Fruit fly (Drosophila melanogaster) whole organism, embryonic: Measurements from ENCODE around the gene Awh.

Experiments used
- ATbp ChIP-seq: fragments of 200-800 bp; sonication (Bioruptor generic); optimal IDR thresholded peaks from 2 replicates; lab custom pipeline; 2017; ENCODE audit warnings: missing biosample characterization, mild to moderate bottlenecking, missing genetic modification characterization, missing genetic modification reagents
- Atf-2 ChIP-seq: fragments of 200-800 bp; sonication (Bioruptor generic); optimal IDR thresholded peaks from 2 replicates; lab custom pipeline; 2016; ENCODE audit warnings: missing biosample characterization, missing genetic modification characterization
- CG10209 ChIP-seq: fragments of 200-800 bp; sonication (Bioruptor generic); optimal IDR thresholded peaks from 3 replicates; lab custom pipeline; 2017; ENCODE audit warnings: missing biosample characterization, mild to moderate bottlenecking, missing genetic modification characterization, missing genetic modification reagents
- CG10267 ChIP-seq: fragments of 200-800 bp; sonication (Bioruptor generic); optimal IDR thresholded peaks from 2 replicates; lab custom pipeline; 2018; ENCODE audit warnings: missing biosample characterization, mild to moderate bottlenecking, missing genetic modification characterization, moderate library complexity
- CG10431 ChIP-seq: fragments of 200-800 bp; sonication (Bioruptor generic); optimal IDR thresholded peaks from 3 replicates; lab custom pipeline; 2018; ENCODE audit warnings: missing biosample characterization, mild to moderate bottlenecking, missing genetic modification characterization
- CG11093 ChIP-seq: fragments of 200-800 bp; sonication (Bioruptor generic); IDR thresholded peaks from 3 replicates; pipeline ENCODE4 v1.3.6; 2022; ENCODE audit warnings: missing biosample characterization, missing genetic modification characterization
- CG11456 ChIP-seq: fragments of 200-800 bp; sonication (Bioruptor generic); IDR thresholded peaks from 3 replicates; pipeline ENCODE4 v1.3.6; 2022; ENCODE audit warnings: missing biosample characterization, missing genetic modification characterization
- CG12155 ChIP-seq: fragments of 200-800 bp; sonication (Bioruptor generic); optimal IDR thresholded peaks from 3 replicates; lab custom pipeline; 2016; ENCODE audit warnings: missing biosample characterization, missing genetic modification characterization
- CG13624 ChIP-seq: fragments of 200-800 bp; sonication (Bioruptor generic); optimal IDR thresholded peaks from 2 replicates; lab custom pipeline; 2016; ENCODE audit warnings: missing biosample characterization, missing genetic modification characterization
- CG14014 ChIP-seq: fragments of 200-800 bp; sonication (Bioruptor generic); IDR thresholded peaks from 2 replicates; pipeline ENCODE4 v1.3.6; 2022; ENCODE audit warnings: missing biosample characterization, missing genetic modification characterization
- CG15479 ChIP-seq: fragments of 200-800 bp; sonication (Bioruptor generic); optimal IDR thresholded peaks from 3 replicates; lab custom pipeline; 2019; ENCODE audit warnings: missing biosample characterization, mild to moderate bottlenecking, missing genetic modification characterization, moderate library complexity
- CG15696 ChIP-seq: fragments of 200-800 bp; sonication (Bioruptor generic); optimal IDR thresholded peaks from 2 replicates; lab custom pipeline; 2019; ENCODE audit warnings: missing biosample characterization, mild to moderate bottlenecking, missing genetic modification characterization, moderate library complexity
- CG17385 ChIP-seq: fragments of 200-800 bp; sonication (Bioruptor generic); optimal IDR thresholded peaks from 3 replicates; lab custom pipeline; 2018; ENCODE audit warnings: missing biosample characterization, mild to moderate bottlenecking, missing genetic modification characterization
- CG18619 ChIP-seq: fragments of 200-800 bp; sonication (Bioruptor generic); optimal IDR thresholded peaks from 3 replicates; lab custom pipeline; 2017; ENCODE audit warnings: missing biosample characterization, mild to moderate bottlenecking, missing genetic modification characterization
- CG30403 ChIP-seq: fragments of 200-800 bp; sonication (Bioruptor generic); optimal IDR thresholded peaks from 3 replicates; lab custom pipeline; 2016; ENCODE audit warnings: missing biosample characterization, missing genetic modification characterization
- CG4730 ChIP-seq: fragments of 200-800 bp; sonication (Bioruptor generic); IDR thresholded peaks from 2 replicates; pipeline ENCODE4 v1.3.6; 2022; ENCODE audit warnings: missing biosample characterization, missing genetic modification characterization
- CG6272 ChIP-seq: fragments of 200-800 bp; sonication (Bioruptor generic); IDR thresholded peaks from 2 replicates; pipeline ENCODE4 v1.3.6; 2022; ENCODE audit warnings: missing biosample characterization, missing genetic modification characterization
- CG7963 ChIP-seq: fragments of 200-800 bp; sonication (Bioruptor generic); IDR thresholded peaks from 3 replicates; pipeline ENCODE4 v1.3.6; 2022; ENCODE audit warnings: missing biosample characterization, missing genetic modification characterization; ENCODE audit not compliant: partially characterized antibody
- CG8478 ChIP-seq: fragments of >200 bp; optimal IDR thresholded peaks from 2 replicates; lab custom pipeline; 2018
- CG9609 ChIP-seq: fragments of 200-800 bp; sonication (Bioruptor generic); optimal IDR thresholded peaks from 3 replicates; lab custom pipeline; 2016; ENCODE audit warnings: missing biosample characterization, missing genetic modification characterization
- CG9727 ChIP-seq: fragments of 200-800 bp; sonication (Bioruptor generic); optimal IDR thresholded peaks from 3 replicates; lab custom pipeline; 2017; ENCODE audit warnings: missing biosample characterization, mild to moderate bottlenecking, missing genetic modification characterization
- D ChIP-seq, 2 experiments: fragments of 200-800 bp in 1 of 2; fragments of >200 bp in 1 of 2; sonication (Bioruptor generic) in 1 of 2; optimal IDR thresholded peaks; 2 replicates in 1 of 2; 3 replicates in 1 of 2; lab custom pipeline; 2017; ENCODE audit warnings: mild to moderate bottlenecking in 1 of 2, missing biosample characterization in 1 of 2, missing genetic modification characterization in 1 of 2, missing genetic modification reagents in 1 of 2
- D19A ChIP-seq: fragments of 200-800 bp; optimal IDR thresholded peaks from 3 replicates; lab custom pipeline; 2019; ENCODE audit warnings: missing biosample characterization, mild to moderate bottlenecking, missing genetic modification characterization, moderate library complexity
- Dbx ChIP-seq: fragments of 200-800 bp; sonication (Bioruptor generic); IDR thresholded peaks from 3 replicates; pipeline ENCODE4 v1.3.6; 2022; ENCODE audit warnings: missing biosample characterization, missing genetic modification characterization
- Dfd ChIP-seq, 2 experiments: fragments of >200 bp; optimal IDR thresholded peaks; 2 replicates each; lab custom pipeline; 2017; ENCODE audit warnings: missing biosample characterization in 2 of 2, missing genetic modification characterization in 2 of 2
- E2f2 ChIP-seq: fragments of 200-800 bp; sonication (Bioruptor generic); IDR thresholded peaks from 2 replicates; pipeline ENCODE4 v1.3.6; 2022; ENCODE audit warnings: missing biosample characterization, missing genetic modification characterization
- Fer3 ChIP-seq: fragments of 200-800 bp; sonication (Bioruptor generic); optimal IDR thresholded peaks from 2 replicates; lab custom pipeline; 2018; ENCODE audit warnings: missing biosample characterization, mild to moderate bottlenecking, missing genetic modification characterization, moderate library complexity
- Gsc ChIP-seq: fragments of 200-800 bp; sonication (Bioruptor generic); IDR thresholded peaks from 2 replicates; pipeline ENCODE4 v1.3.6; 2022; ENCODE audit warnings: missing biosample characterization, missing genetic modification characterization
- HLH54F ChIP-seq: fragments of 200-800 bp; sonication (Bioruptor generic); optimal IDR thresholded peaks from 3 replicates; lab custom pipeline; 2016; ENCODE audit warnings: missing biosample characterization, missing genetic modification characterization
- Hr39 ChIP-seq: fragments of >200 bp; optimal IDR thresholded peaks from 2 replicates; lab custom pipeline; 2017
- Hr51 ChIP-seq, 2 experiments: fragments of 200-800 bp; sonication (Bioruptor generic); optimal IDR thresholded peaks; 2 replicates in 1 of 2; 3 replicates in 1 of 2; lab custom pipeline; 2016 to 2018; ENCODE audit warnings: missing biosample characterization in 2 of 2, missing genetic modification characterization in 2 of 2, mild to moderate bottlenecking in 1 of 2, moderate library complexity in 1 of 2
- Kr ChIP-seq: fragments of 200-800 bp; sonication (Bioruptor generic); optimal IDR thresholded peaks from 2 replicates; lab custom pipeline; 2017; ENCODE audit warnings: missing biosample characterization, mild to moderate bottlenecking, missing genetic modification characterization
- MBD-R2 ChIP-seq: fragments of 200-800 bp; sonication (Bioruptor generic); IDR thresholded peaks from 2 replicates; pipeline ENCODE4 v1.3.6; 2022; ENCODE audit warnings: missing biosample characterization, missing genetic modification characterization
- Meics ChIP-seq: fragments of 200-800 bp; sonication (Bioruptor generic); optimal IDR thresholded peaks from 2 replicates; lab custom pipeline; 2017; ENCODE audit warnings: missing biosample characterization, mild to moderate bottlenecking, missing genetic modification characterization
- Pdp1 ChIP-seq, 2 experiments: fragments of 200-800 bp; sonication (Bioruptor generic); optimal IDR thresholded peaks; 3 replicates each; lab custom pipeline; 2016; ENCODE audit warnings: missing biosample characterization in 2 of 2, missing genetic modification characterization in 2 of 2, mild to moderate bottlenecking in 1 of 2, moderate library complexity in 1 of 2
- TFAM ChIP-seq: fragments of 200-800 bp; sonication (Bioruptor generic); optimal IDR thresholded peaks from 2 replicates; lab custom pipeline; 2017; ENCODE audit warnings: missing biosample characterization, missing genetic modification characterization, inconsistent platforms
- Trl ChIP-seq, 3 experiments: fragments of >200 bp in 2 of 3; fragments of 200-800 bp in 1 of 3; sonication (Bioruptor generic) in 1 of 3; optimal IDR thresholded peaks; 2 replicates in 1 of 3; 3 replicates in 2 of 3; lab custom pipeline; 2016 to 2017; ENCODE audit warnings: missing biosample characterization in 1 of 3, missing genetic modification characterization in 1 of 3
- br ChIP-seq: fragments of >200 bp; optimal IDR thresholded peaks from 2 replicates; lab custom pipeline; 2017
- caup ChIP-seq: fragments of 200-800 bp; sonication (Bioruptor generic); optimal IDR thresholded peaks from 3 replicates; lab custom pipeline; 2017; ENCODE audit warnings: missing biosample characterization, mild to moderate bottlenecking, missing genetic modification characterization, moderate library complexity; ENCODE audit not compliant: severe bottlenecking
- cwo ChIP-seq: fragments of 200-800 bp; sonication (Bioruptor generic); optimal IDR thresholded peaks from 3 replicates; lab custom pipeline; 2017; ENCODE audit warnings: missing biosample characterization, missing genetic modification characterization, mild to moderate bottlenecking, moderate library complexity, missing genetic modification reagents
- danr ChIP-seq: fragments of 200-800 bp; sonication (Bioruptor generic); IDR thresholded peaks from 2 replicates; pipeline ENCODE4 v1.3.6; 2022; ENCODE audit warnings: missing biosample characterization, missing genetic modification characterization
- en ChIP-seq: fragments of 200-800 bp; sonication (Bioruptor generic); optimal IDR thresholded peaks from 2 replicates; lab custom pipeline; 2016; ENCODE audit warnings: missing biosample characterization, missing genetic modification characterization
- ewg ChIP-seq: fragments of 200-800 bp; sonication (Bioruptor generic); optimal IDR thresholded peaks from 3 replicates; lab custom pipeline; 2017; ENCODE audit warnings: mild to moderate bottlenecking, missing biosample characterization, missing genetic modification reagents, missing genetic modification characterization
- kni ChIP-seq: fragments of 200-800 bp; sonication (Bioruptor generic); optimal IDR thresholded peaks from 3 replicates; lab custom pipeline; 2017; ENCODE audit warnings: mild to moderate bottlenecking, missing biosample characterization, missing genetic modification reagents, missing genetic modification characterization
- mld ChIP-seq: fragments of 200-800 bp; sonication (Bioruptor generic); IDR thresholded peaks from 3 replicates; pipeline ENCODE4 v1.3.6; 2022; ENCODE audit warnings: missing biosample characterization, missing genetic modification characterization; ENCODE audit not compliant: partially characterized antibody
- rib ChIP-seq: fragments of 200-800 bp; sonication (Bioruptor generic); IDR thresholded peaks from 2 replicates; pipeline ENCODE4 v1.3.6; 2022; ENCODE audit warnings: missing biosample characterization, missing genetic modification characterization
- sens-2 ChIP-seq: fragments of 200-800 bp; sonication (Bioruptor generic); IDR thresholded peaks from 2 replicates; pipeline ENCODE4 v1.3.6; 2022; ENCODE audit warnings: missing biosample characterization, missing genetic modification characterization
- toy ChIP-seq: fragments of 200-800 bp; sonication (Bioruptor generic); IDR thresholded peaks from 2 replicates; pipeline ENCODE4 v1.3.6; 2022; ENCODE audit warnings: missing biosample characterization, missing genetic modification characterization
- ttk ChIP-seq: fragments of 200-800 bp; sonication (Bioruptor generic); IDR thresholded peaks from 2 replicates; pipeline ENCODE4 v2.1.2; 2022; ENCODE audit warnings: missing biosample characterization, missing genetic modification characterization
- yki ChIP-seq: fragments of >200 bp; optimal IDR thresholded peaks from 3 replicates; lab custom pipeline; 2018
- zen2 ChIP-seq: fragments of 200-800 bp; sonication (Bioruptor generic); IDR thresholded peaks from 3 replicates; pipeline ENCODE4 v1.3.6; 2022; ENCODE audit warnings: missing biosample characterization, missing genetic modification characterization; ENCODE audit not compliant: partially characterized antibody

Gene Awh

dm6 chr3L:3892154-3892624 lies 46.2 kb downstream of the Awh start, which contains the start of gene Fie (continued):
- TF ChIP-seq CG15696 (tag; lab: Kevin White, UChicago) (no peak), CG9609 (GFP tag; lab: Kevin White, UChicago) (no peak), CG10431 (GFP tag; lab: Kevin White, UChicago) (no peak), D19A (tag; lab: Kevin White, UChicago) (peak; percentile 94), CG18619 (GFP tag; lab: Kevin White, UChicago) (peak; percentile 79), E2f2 (GFP tag; lab: Robert Waterston, UW) (peak; percentile 34), TFAM (GFP tag; lab: Kevin White, UChicago) (no peak), Dbx (GFP tag; lab: Robert Waterston, UW) (no peak), CG8478 (no peak), CG13624 (peak; percentile 55), Pdp1 (GFP tag; optimal IDR thresholded peaks at IDR 0.05; lab: Kevin White, UChicago) (peak; percentile 33 to 38), rib (GFP tag; lab: Robert Waterston, UW) (no peak), CG10209 (GFP tag; lab: Kevin White, UChicago) (peak; percentile 67), D (optimal IDR thresholded peaks at IDR 0.05; lab: Kevin White, UChicago) (no peak), D (GFP tag; optimal IDR thresholded peaks at IDR 0.05; lab: Kevin White, UChicago) (peak; percentile 35), CG11456 (no peak), CG15479 (no peak), mld (GFP tag; lab: Robert Waterston, UW) (no peak), danr (no peak), CG17385 (GFP tag; lab: Kevin White, UChicago) (peak; percentile 71), MBD-R2 (GFP tag; lab: Robert Waterston, UW) (no peak), caup (peak; percentile 77), ttk (GFP tag; lab: Robert Waterston, UW) (no peak), ATbp (GFP tag; lab: Kevin White, UChicago) (peak; percentile 59), Gsc (GFP tag; lab: Robert Waterston, UW) (no peak), ewg (GFP tag; lab: Kevin White, UChicago) (peak; percentile 62), CG30403 (GFP tag; lab: Kevin White, UChicago) (peak; percentile 71), zen2 (GFP tag; lab: Robert Waterston, UW) (no peak), CG14014 (GFP tag; lab: Robert Waterston, UW) (no peak), en (no peak), Hr51 (GFP tag; optimal IDR thresholded peaks at IDR 0.05; lab: Kevin White, UChicago) (peak; percentile 24 to 87), CG12155 (GFP tag; lab: Kevin White, UChicago) (peak; percentile 45), Hr39 (lab: Kevin White, UChicago) (no peak), Meics (GFP tag; lab: Kevin White, UChicago) (peak; percentile 83), CG11093 (GFP tag; lab: Robert Waterston, UW) (no peak), CG7963 (GFP tag; lab: Robert Waterston, UW) (no peak), CG6272 (GFP tag; lab: Robert Waterston, UW) (no peak), Dfd (GFP tag; optimal IDR thresholded peaks at IDR 0.05; lab: Kevin White, UChicago) (no peak), br (no peak), Atf-2 (no peak), sens-2 (GFP tag; lab: Robert Waterston, UW) (no peak), kni (GFP tag; lab: Kevin White, UChicago) (no peak), yki (lab: Kevin White, UChicago) (no peak), HLH54F (GFP tag; lab: Kevin White, UChicago) (peak; percentile 60), CG4730 (no peak), toy (GFP tag; lab: Robert Waterston, UW) (no peak), CG9727 (GFP tag; lab: Kevin White, UChicago) (peak; percentile 70), Trl (optimal IDR thresholded peaks at IDR 0.05; lab: Kevin White, UChicago) (no peak), Trl (GFP tag; optimal IDR thresholded peaks at IDR 0.05; lab: Kevin White, UChicago) (no peak), Fer3 (tag; lab: Kevin White, UChicago) (peak; percentile 63), CG10267 (tag; lab: Kevin White, UChicago) (peak; percentile 41), cwo (GFP tag; lab: Kevin White, UChicago) (peak; percentile 66), Kr (GFP tag; lab: Kevin White, UChicago) (no peak)
